Worm (Caenorhabditis elegans) whole organism, midembryonic: ENCODE data around the gene T10B5.7.

ENCODE experiments used
- T22C8.4 ChIP-seq: fragments of 200-800 bp; sonication (Bioruptor generic); IDR thresholded peaks from 2 replicates; pipeline ENCODE4 v1.3.6; 2022; ENCODE audit warnings: missing genetic modification characterization, missing compliant biosample characterization
- flt-1 ChIP-seq: fragments of 200-800 bp; sonication (Bioruptor generic); IDR thresholded peaks from 2 replicates; pipeline ENCODE4 v1.3.6; 2022; ENCODE audit warnings: missing genetic modification characterization, missing compliant biosample characterization
- med-1 ChIP-seq: sonication (generic microtip); optimal IDR thresholded peaks from 2 replicates; lab custom pipeline; 2017; ENCODE audit warnings: missing genetic modification characterization, mild to moderate bottlenecking, missing compliant biosample characterization, antibody characterized with exemption, missing genetic modification reagents; ENCODE audit not compliant: insufficient read depth
- tab-1 ChIP-seq: fragments of 200-800 bp; sonication (Bioruptor generic); IDR thresholded peaks from 2 replicates; pipeline ENCODE4 v1.3.6; 2022; ENCODE audit warnings: missing genetic modification characterization, missing compliant biosample characterization

- TF ChIP-seq med-1 (GFP tag; lab: Kevin White, UChicago) (no peak), flt-1 (no peak), T22C8.4 (GFP tag; lab: Robert Waterston, UW) (no peak), tab-1 (GFP tag; lab: Robert Waterston, UW) (no peak)
These were observed 42.3 kb downstream of the T10B5.7 start for ce11 chrV:1888299-1888698.
